Fruit fly (Drosophila melanogaster) whole organism, embryonic: ENCODE data around the gene puc.

Source experiments
- Antp ChIP-seq: fragments of 200-800 bp; sonication (Bioruptor generic); optimal IDR thresholded peaks from 3 replicates; lab custom pipeline; 2016; ENCODE audit warnings: missing biosample characterization, missing genetic modification characterization
- Bdp1 ChIP-seq: fragments of 200-800 bp; sonication (Bioruptor generic); optimal IDR thresholded peaks from 3 replicates; lab custom pipeline; 2016; ENCODE audit warnings: missing biosample characterization, missing genetic modification characterization
- CG10462 ChIP-seq: fragments of 200-800 bp; sonication (Bioruptor generic); optimal IDR thresholded peaks from 2 replicates; lab custom pipeline; 2016; ENCODE audit warnings: missing biosample characterization, missing genetic modification characterization
- CG12071 ChIP-seq: fragments of 200-800 bp; sonication (Bioruptor generic); optimal IDR thresholded peaks from 3 replicates; lab custom pipeline; 2018; ENCODE audit warnings: missing biosample characterization, mild to moderate bottlenecking, missing genetic modification characterization
- CG1233 ChIP-seq: fragments of 200-800 bp; sonication (Bioruptor generic); optimal IDR thresholded peaks from 4 replicates; lab custom pipeline; 2018; ENCODE audit warnings: missing biosample characterization, mild to moderate bottlenecking, missing genetic modification characterization
- CG12391 ChIP-seq: fragments of 200-800 bp; sonication (Bioruptor generic); optimal IDR thresholded peaks from 3 replicates; lab custom pipeline; 2018; ENCODE audit warnings: missing biosample characterization, mild to moderate bottlenecking, missing genetic modification characterization, moderate library complexity
- CG12942 ChIP-seq: fragments of 200-800 bp; sonication (Bioruptor generic); optimal IDR thresholded peaks from 3 replicates; lab custom pipeline; 2016; ENCODE audit warnings: missing biosample characterization, missing genetic modification characterization
- CG13287 ChIP-seq: fragments of 200-800 bp; sonication (Bioruptor generic); IDR thresholded peaks from 2 replicates; pipeline ENCODE4 v1.3.6; 2022; ENCODE audit warnings: missing biosample characterization, missing genetic modification characterization; ENCODE audit not compliant: partially characterized antibody
- CG13894 ChIP-seq: fragments of 200-800 bp; sonication (Bioruptor generic); optimal IDR thresholded peaks from 3 replicates; lab custom pipeline; 2018; ENCODE audit warnings: missing biosample characterization, mild to moderate bottlenecking, missing genetic modification characterization, moderate library complexity
- CG14710 ChIP-seq: fragments of 200-800 bp; sonication (Bioruptor generic); optimal IDR thresholded peaks from 3 replicates; lab custom pipeline; 2019; ENCODE audit warnings: missing biosample characterization, mild to moderate bottlenecking, missing genetic modification characterization, moderate library complexity
- CG14860 ChIP-seq: fragments of 200-800 bp; sonication (Bioruptor generic); IDR thresholded peaks from 3 replicates; pipeline ENCODE4 v1.3.6; 2022; ENCODE audit warnings: missing biosample characterization, missing genetic modification characterization; ENCODE audit not compliant: partially characterized antibody
- CG16813 ChIP-seq: fragments of 200-800 bp; sonication (Bioruptor generic); IDR thresholded peaks from 3 replicates; pipeline ENCODE4 v1.3.6; 2022; ENCODE audit warnings: missing biosample characterization, missing genetic modification characterization; ENCODE audit not compliant: partially characterized antibody
- CG17802 ChIP-seq: fragments of 200-800 bp; sonication (Bioruptor generic); optimal IDR thresholded peaks from 2 replicates; lab custom pipeline; 2018; ENCODE audit warnings: missing biosample characterization, mild to moderate bottlenecking, missing genetic modification characterization, moderate library complexity
- CG17829 ChIP-seq: fragments of 200-800 bp; optimal IDR thresholded peaks from 2 replicates; lab custom pipeline; 2019; ENCODE audit warnings: missing biosample characterization, mild to moderate bottlenecking, missing genetic modification characterization, moderate library complexity
- CG4282 ChIP-seq: fragments of 200-800 bp; sonication (Bioruptor generic); optimal IDR thresholded peaks from 2 replicates; lab custom pipeline; 2016; ENCODE audit warnings: missing biosample characterization, missing genetic modification characterization
- CG6791 ChIP-seq: fragments of 200-800 bp; sonication (Bioruptor generic); IDR thresholded peaks from 3 replicates; pipeline ENCODE4 v1.3.6; 2022; ENCODE audit warnings: missing biosample characterization, missing genetic modification characterization; ENCODE audit not compliant: partially characterized antibody
- CG7786 ChIP-seq: fragments of 200-800 bp; sonication (Bioruptor generic); optimal IDR thresholded peaks from 2 replicates; lab custom pipeline; 2016; ENCODE audit warnings: missing biosample characterization, missing genetic modification characterization
- CG7963 ChIP-seq: fragments of 200-800 bp; sonication (Bioruptor generic); IDR thresholded peaks from 3 replicates; pipeline ENCODE4 v1.3.6; 2022; ENCODE audit warnings: missing biosample characterization, missing genetic modification characterization; ENCODE audit not compliant: partially characterized antibody
- Deaf1 ChIP-seq: fragments of 200-800 bp; optimal IDR thresholded peaks from 3 replicates; lab custom pipeline; 2019; ENCODE audit warnings: missing biosample characterization, mild to moderate bottlenecking, missing genetic modification characterization, moderate library complexity
- Doc3 ChIP-seq: fragments of 200-800 bp; sonication (Bioruptor generic); IDR thresholded peaks from 3 replicates; pipeline ENCODE4 v1.3.6; 2022; ENCODE audit warnings: missing biosample characterization, missing genetic modification characterization; ENCODE audit not compliant: partially characterized antibody
- Dref ChIP-seq: fragments of 200-800 bp; sonication (Bioruptor generic); IDR thresholded peaks from 2 replicates; pipeline ENCODE4 v1.3.6; 2022; ENCODE audit warnings: missing biosample characterization, missing genetic modification characterization
- HLH4C ChIP-seq: fragments of 200-800 bp; sonication (Bioruptor generic); IDR thresholded peaks from 3 replicates; pipeline ENCODE4 v1.3.6; 2022; ENCODE audit warnings: missing biosample characterization, missing genetic modification characterization; ENCODE audit not compliant: partially characterized antibody
- Med ChIP-seq: fragments of 200-800 bp; sonication (Bioruptor generic); peaks from one replicate; lab custom pipeline; 2016; ENCODE audit warnings: missing biosample characterization, missing genetic modification characterization, mild to moderate bottlenecking, inconsistent platforms, moderate library complexity
- NC2α ChIP-seq: fragments of 200-800 bp; sonication (Bioruptor generic); optimal IDR thresholded peaks from 2 replicates; lab custom pipeline; 2016; ENCODE audit warnings: missing biosample characterization, missing genetic modification characterization
- NC2β ChIP-seq: fragments of 200-800 bp; sonication (Bioruptor generic); optimal IDR thresholded peaks from 2 replicates; lab custom pipeline; 2016; ENCODE audit warnings: missing biosample characterization, missing genetic modification characterization
- Opbp ChIP-seq: fragments of 200-800 bp; sonication (Bioruptor generic); IDR thresholded peaks from 3 replicates; pipeline ENCODE4 v1.3.6; 2022; ENCODE audit warnings: missing biosample characterization, missing genetic modification characterization; ENCODE audit not compliant: partially characterized antibody
- PHDP ChIP-seq: fragments of 200-800 bp; sonication (Bioruptor generic); optimal IDR thresholded peaks from 3 replicates; lab custom pipeline; 2018; ENCODE audit warnings: missing biosample characterization, mild to moderate bottlenecking, missing genetic modification characterization, moderate library complexity
- Pdp1 ChIP-seq, 2 experiments: fragments of 200-800 bp; sonication (Bioruptor generic); optimal IDR thresholded peaks; 3 replicates each; lab custom pipeline; 2016; ENCODE audit warnings: missing biosample characterization in 2 of 2, missing genetic modification characterization in 2 of 2, mild to moderate bottlenecking in 1 of 2, moderate library complexity in 1 of 2
- Scr ChIP-seq: fragments of 200-800 bp; sonication (Bioruptor generic); IDR thresholded peaks from 2 replicates; pipeline ENCODE4 v1.3.6; 2022; ENCODE audit warnings: missing biosample characterization, missing genetic modification characterization; ENCODE audit not compliant: partially characterized antibody
- abd-A ChIP-seq: fragments of 200-800 bp; sonication (Bioruptor generic); optimal IDR thresholded peaks from 3 replicates; lab custom pipeline; 2019; ENCODE audit warnings: missing biosample characterization, mild to moderate bottlenecking, missing genetic modification characterization, moderate library complexity
- amos ChIP-seq: fragments of 200-800 bp; sonication (Bioruptor generic); IDR thresholded peaks from 2 replicates; pipeline ENCODE4 v1.3.6; 2022; ENCODE audit warnings: missing biosample characterization, missing genetic modification characterization; ENCODE audit not compliant: partially characterized antibody
- bbx ChIP-seq: fragments of 200-800 bp; sonication (Bioruptor generic); IDR thresholded peaks from 2 replicates; pipeline ENCODE4 v1.3.6; 2022; ENCODE audit warnings: missing biosample characterization, missing genetic modification characterization; ENCODE audit not compliant: partially characterized antibody
- bigmax ChIP-seq: fragments of 200-800 bp; sonication (Bioruptor generic); optimal IDR thresholded peaks from 2 replicates; lab custom pipeline; 2018; ENCODE audit warnings: missing biosample characterization, mild to moderate bottlenecking, missing genetic modification characterization
- chm ChIP-seq: fragments of 200-800 bp; sonication (Bioruptor generic); IDR thresholded peaks from 2 replicates; pipeline ENCODE4 v1.3.6; 2022; ENCODE audit warnings: missing biosample characterization, missing genetic modification characterization
- crp ChIP-seq, 2 experiments: fragments of 200-800 bp; sonication (Bioruptor generic); optimal IDR thresholded peaks; 2 replicates in 1 of 2; 3 replicates in 1 of 2; lab custom pipeline; 2017; ENCODE audit warnings: missing biosample characterization in 2 of 2, missing genetic modification characterization in 2 of 2, mild to moderate bottlenecking in 1 of 2, moderate library complexity in 1 of 2
- gcm ChIP-seq: fragments of 200-800 bp; sonication (Bioruptor generic); optimal IDR thresholded peaks from 2 replicates; lab custom pipeline; 2019; ENCODE audit warnings: missing biosample characterization, mild to moderate bottlenecking, missing genetic modification characterization, moderate library complexity
- grn ChIP-seq: fragments of 200-800 bp; sonication (Bioruptor generic); optimal IDR thresholded peaks from 3 replicates; lab custom pipeline; 2017; ENCODE audit warnings: missing biosample characterization, missing genetic modification characterization
- lab ChIP-seq: fragments of 200-800 bp; sonication (Bioruptor generic); optimal IDR thresholded peaks from 3 replicates; lab custom pipeline; 2017; ENCODE audit warnings: missing biosample characterization, missing genetic modification characterization, mild to moderate bottlenecking, moderate library complexity, missing genetic modification reagents
- odd ChIP-seq: fragments of 200-800 bp; sonication (Bioruptor generic); optimal IDR thresholded peaks from 2 replicates; lab custom pipeline; 2017; ENCODE audit warnings: missing biosample characterization, mild to moderate bottlenecking, missing genetic modification characterization
- sisA ChIP-seq: fragments of 200-800 bp; sonication (Bioruptor generic); IDR thresholded peaks from 2 replicates; pipeline ENCODE4 v1.3.6; 2022; ENCODE audit warnings: missing biosample characterization, missing genetic modification characterization
- vnd ChIP-seq: fragments of 200-800 bp; sonication (Bioruptor generic); IDR thresholded peaks from 3 replicates; pipeline ENCODE4 v1.3.6; 2022; ENCODE audit warnings: missing biosample characterization, missing genetic modification characterization; ENCODE audit not compliant: partially characterized antibody
- vvl ChIP-seq: fragments of 200-800 bp; sonication (Bioruptor generic); IDR thresholded peaks from 2 replicates; pipeline ENCODE4 v1.3.6; 2022; ENCODE audit warnings: missing biosample characterization, missing genetic modification characterization

Gene puc

DNA sequence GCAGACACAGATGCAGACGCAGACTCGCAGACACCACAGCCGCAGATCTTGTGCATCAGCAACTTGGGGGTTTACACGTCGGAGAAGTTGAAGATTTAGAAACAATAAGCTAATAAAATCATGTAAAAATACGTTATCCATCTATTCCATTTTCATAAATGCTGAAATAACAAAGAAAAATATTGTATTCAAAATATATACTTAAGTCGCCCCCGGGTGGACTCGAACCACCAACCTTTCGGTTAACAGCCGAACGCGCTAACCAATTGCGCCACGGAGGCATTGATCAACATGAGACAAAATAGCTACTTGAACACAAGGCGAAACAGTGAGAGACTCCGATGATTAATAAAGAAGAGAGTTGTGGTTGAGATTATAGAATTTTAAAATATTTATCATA is 34.2 kb downstream of the puc start (continued):
- no peak for TF ChIP-seq gcm (GFP tag; lab: Kevin White, UChicago)
- TF ChIP-seq CG13287 (GFP tag; lab: Robert Waterston, UW), result peak; percentile 49; the same call in 1 of the 2 replicates
- peak; percentile 44; the same call in 1 of the 2 replicates for TF ChIP-seq vvl (GFP tag; lab: Robert Waterston, UW)
- no peak for TF ChIP-seq PHDP (tag; lab: Kevin White, UChicago)
- TF ChIP-seq CG17802 (tag; lab: Kevin White, UChicago), result no peak
- no peak for TF ChIP-seq lab (GFP tag; lab: Kevin White, UChicago)
- no peak for TF ChIP-seq NC2α (GFP tag; lab: Kevin White, UChicago)
- TF ChIP-seq CG1233 (GFP tag; lab: Kevin White, UChicago), result no peak
- TF ChIP-seq Scr, result peak; percentile 74

- peak; percentile 29; the same call in 1 of the 3 replicates for TF ChIP-seq HLH4C
- TF ChIP-seq chm (GFP tag; lab: Robert Waterston, UW), result 0 out of 2 replicates have a peak, but pooled peaks have one; percentile 16
- peak; percentile 63; the same call in 1 of the 3 replicates for TF ChIP-seq CG6791 (GFP tag; lab: Robert Waterston, UW)
- peak in 1 of 2 experiments; percentile 82 for TF ChIP-seq Pdp1 (GFP tag; optimal IDR thresholded peaks at IDR 0.05; lab: Kevin White, UChicago)
- peak; percentile 54; the same call in 1 of the 3 replicates for TF ChIP-seq CG16813 (GFP tag; lab: Robert Waterston, UW)
- peak; percentile 24 for TF ChIP-seq Med (GFP tag; lab: Kevin White, UChicago)
- no peak for TF ChIP-seq CG12391 (tag; lab: Kevin White, UChicago)
- peak; percentile 55 for TF ChIP-seq amos (GFP tag; lab: Robert Waterston, UW)
- peak; percentile 1; the same call in 1 of the 2 replicates for TF ChIP-seq Scr
- no peak for TF ChIP-seq sisA (GFP tag; lab: Robert Waterston, UW)
- no peak for TF ChIP-seq crp (GFP tag; optimal IDR thresholded peaks at IDR 0.05; lab: Kevin White, UChicago)
- peak; percentile 93 for TF ChIP-seq Bdp1 (GFP tag; lab: Kevin White, UChicago)
- no peak for TF ChIP-seq bigmax (GFP tag; lab: Kevin White, UChicago)
- no peak for TF ChIP-seq vnd (GFP tag; lab: Robert Waterston, UW)
- TF ChIP-seq Opbp (GFP tag; lab: Robert Waterston, UW), result peak; percentile 66; the same call in 2 of the 3 replicates
Measured at dm6 chr3R:8139854-8140402, 34.8 kb downstream of the puc start.

DNA sequence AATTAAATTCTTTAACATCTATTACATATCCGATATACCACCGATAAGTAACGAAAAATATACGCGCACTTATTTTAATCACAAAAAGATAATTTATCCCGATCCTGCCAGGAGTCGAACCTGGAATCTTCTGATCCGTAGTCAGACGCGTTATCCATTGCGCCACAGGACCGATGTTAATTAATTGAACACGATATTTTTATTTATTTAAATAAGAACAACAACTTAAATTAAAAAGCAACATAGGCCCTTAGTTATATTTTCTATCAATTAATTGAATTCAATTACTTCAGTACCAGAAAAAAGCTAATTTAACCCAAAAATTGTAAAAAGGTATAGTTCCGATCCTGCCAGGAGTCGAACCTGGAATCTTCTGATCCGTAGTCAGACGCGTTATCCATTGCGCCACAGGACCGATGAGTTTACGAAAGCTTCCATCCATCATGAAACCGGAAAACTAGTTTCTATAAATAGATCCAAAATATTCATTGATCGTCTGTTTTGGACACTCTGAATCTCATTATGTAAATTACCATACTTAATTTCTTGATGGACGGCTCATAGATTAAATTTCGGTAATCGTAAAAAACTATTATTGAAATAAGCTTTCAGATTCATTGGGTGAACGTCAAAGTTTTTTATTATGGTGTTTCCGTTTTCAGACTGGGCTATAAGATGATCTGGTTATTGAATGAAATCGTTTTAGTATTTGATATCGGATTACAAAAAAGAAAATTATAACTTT is 35.7 kb downstream of the puc start:
- peak; percentile 67; the same call in 2 of the 3 replicates for TF ChIP-seq CG14860 (GFP tag; lab: Robert Waterston, UW)
- TF ChIP-seq odd (GFP tag; lab: Kevin White, UChicago), result no peak
- TF ChIP-seq bbx (GFP tag; lab: Robert Waterston, UW), result peak; percentile 87
- peak; percentile 61; the same call in 2 of the 3 replicates for TF ChIP-seq vnd (GFP tag; lab: Robert Waterston, UW)
- TF ChIP-seq CG7963 (GFP tag; lab: Robert Waterston, UW), result peak; percentile 62; the same call in 2 of the 3 replicates
- TF ChIP-seq NC2β (GFP tag; lab: Kevin White, UChicago), result no peak
- TF ChIP-seq CG12942 (GFP tag; lab: Kevin White, UChicago), result no peak
- TF ChIP-seq CG14710 (tag; lab: Kevin White, UChicago), result no peak
- peak; percentile 49; the same call in 1 of the 2 replicates for TF ChIP-seq chm (GFP tag; lab: Robert Waterston, UW)
- TF ChIP-seq CG4282 (GFP tag; lab: Kevin White, UChicago), result no peak
- TF ChIP-seq CG12071 (GFP tag; lab: Kevin White, UChicago), result no peak
- no peak for TF ChIP-seq CG7786 (GFP tag; lab: Kevin White, UChicago)
- peak; percentile 95 for TF ChIP-seq abd-A
- no peak for TF ChIP-seq CG10462 (GFP tag; lab: Kevin White, UChicago)
- peak; percentile 87 for TF ChIP-seq vvl (GFP tag; lab: Robert Waterston, UW)
- TF ChIP-seq Antp (GFP tag; lab: Kevin White, UChicago), result no peak
- no peak for TF ChIP-seq Deaf1 (tag; lab: Kevin White, UChicago)
- peak; percentile 35; the same call in 1 of the 3 replicates for TF ChIP-seq Doc3
- peak; percentile 13 for TF ChIP-seq CG13894 (tag; lab: Kevin White, UChicago)
- peak; percentile 15 for TF ChIP-seq grn
- TF ChIP-seq Dref (GFP tag; lab: Robert Waterston, UW), result no peak
- TF ChIP-seq CG17829 (tag; lab: Kevin White, UChicago), result no peak
